Worm (Caenorhabditis elegans) whole organism, late embryonic: ENCODE results near the gene C45G9.8.

Experiments used
- C08G9.2 ChIP-seq: sonication (generic microtip); optimal IDR thresholded peaks from 2 replicates; lab custom pipeline; 2016; ENCODE audit warnings: mild to moderate bottlenecking, missing genetic modification characterization, moderate library complexity, missing compliant biosample characterization
- C38D4.7 ChIP-seq: fragments of 200-800 bp; sonication (Bioruptor generic); optimal IDR thresholded peaks from 2 replicates; lab custom pipeline; 2018; ENCODE audit warnings: mild to moderate bottlenecking, missing genetic modification characterization, moderate library complexity, missing compliant biosample characterization
- F13H6.1 ChIP-seq: sonication (generic microtip); optimal IDR thresholded peaks from 2 replicates; lab custom pipeline; 2016; ENCODE audit warnings: missing genetic modification characterization, missing compliant biosample characterization
- K02D7.2 ChIP-seq: sonication (generic microtip); optimal IDR thresholded peaks from 2 replicates; lab custom pipeline; 2017; ENCODE audit warnings: mild to moderate bottlenecking, missing genetic modification characterization, missing compliant biosample characterization
- K09A11.1 ChIP-seq: sonication (generic microtip); optimal IDR thresholded peaks from 2 replicates; lab custom pipeline; 2017; ENCODE audit warnings: antibody characterized with exemption, mild to moderate bottlenecking, missing genetic modification characterization, missing compliant biosample characterization; ENCODE audit not compliant: insufficient read depth
- T23F11.4 ChIP-seq: fragments of 200-800 bp; sonication (Bioruptor generic); optimal IDR thresholded peaks from 2 replicates; lab custom pipeline; 2018; ENCODE audit warnings: mild to moderate bottlenecking, missing genetic modification characterization, missing compliant biosample characterization
- Y22D7AL.16 ChIP-seq: sonication (generic microtip); optimal IDR thresholded peaks from 2 replicates; lab custom pipeline; 2016; ENCODE audit warnings: missing genetic modification characterization, missing compliant biosample characterization
- ahr-1 ChIP-seq: sonication (generic microtip); optimal IDR thresholded peaks from 2 replicates; lab custom pipeline; 2016; ENCODE audit warnings: missing genetic modification characterization, missing compliant biosample characterization
- ama-1 ChIP-seq: fragments of 150-350 bp; optimal IDR thresholded peaks from 2 replicates; lab custom pipeline; 2014
- ceh-14 ChIP-seq: sonication (generic microtip); optimal IDR thresholded peaks from 2 replicates; lab custom pipeline; 2016; ENCODE audit warnings: missing genotype, missing genetic modification characterization, missing compliant biosample characterization
- ceh-18 ChIP-seq: sonication (generic microtip); optimal IDR thresholded peaks from 2 replicates; lab custom pipeline; 2016; ENCODE audit warnings: missing genetic modification characterization, missing compliant biosample characterization
- ceh-19 ChIP-seq: fragments of 200-800 bp; sonication (Bioruptor generic); optimal IDR thresholded peaks from 2 replicates; lab custom pipeline; 2018; ENCODE audit warnings: mild to moderate bottlenecking, missing genetic modification characterization, missing compliant biosample characterization
- ceh-2 ChIP-seq: sonication (generic microtip); optimal IDR thresholded peaks from 2 replicates; lab custom pipeline; 2016; ENCODE audit warnings: missing genotype, missing genetic modification characterization, missing compliant biosample characterization
- ceh-24 ChIP-seq: sonication (generic microtip); optimal IDR thresholded peaks from 2 replicates; lab custom pipeline; 2016; ENCODE audit warnings: mild to moderate bottlenecking, missing genetic modification characterization, missing compliant biosample characterization
- ceh-30 ChIP-seq: fragments of 150-350 bp; optimal IDR thresholded peaks from 2 replicates; lab custom pipeline; 2014; ENCODE audit warnings: missing biosample characterization, missing genetic modification characterization
- ceh-31 ChIP-seq: sonication (generic microtip); optimal IDR thresholded peaks from 2 replicates; lab custom pipeline; 2016; ENCODE audit warnings: missing genetic modification characterization, missing compliant biosample characterization
- ceh-34 ChIP-seq: sonication (generic microtip); optimal IDR thresholded peaks from 2 replicates; lab custom pipeline; 2016; ENCODE audit warnings: mild to moderate bottlenecking, missing genetic modification characterization, missing compliant biosample characterization
- ceh-45 ChIP-seq: fragments of 200-800 bp; sonication (Bioruptor generic); IDR thresholded peaks from 2 replicates; pipeline ENCODE4 v1.3.6; 2022; ENCODE audit warnings: missing genetic modification reagents, missing genetic modification characterization, missing compliant biosample characterization
- ceh-9 ChIP-seq: sonication (generic microtip); optimal IDR thresholded peaks from 2 replicates; lab custom pipeline; 2016; ENCODE audit warnings: mild to moderate bottlenecking, missing genetic modification characterization, inconsistent platforms, missing compliant biosample characterization
- dmd-4 ChIP-seq: sonication (generic microtip); optimal IDR thresholded peaks from 2 replicates; lab custom pipeline; 2016; ENCODE audit warnings: borderline replicate concordance, missing genetic modification characterization, missing compliant biosample characterization
- dve-1 ChIP-seq: sonication (generic microtip); optimal IDR thresholded peaks from 2 replicates; lab custom pipeline; 2017; ENCODE audit warnings: antibody characterized with exemption, mild to moderate bottlenecking, missing genetic modification characterization, missing compliant biosample characterization
- elt-2 ChIP-seq: sonication (generic microtip); optimal IDR thresholded peaks from 2 replicates; lab custom pipeline; 2016; ENCODE audit warnings: missing genetic modification reagents, missing genetic modification characterization, missing compliant biosample characterization
- elt-4 ChIP-seq: sonication (generic microtip); optimal IDR thresholded peaks from 2 replicates; lab custom pipeline; 2016; ENCODE audit warnings: missing genetic modification characterization, missing compliant biosample characterization
- ets-4 ChIP-seq: sonication (generic microtip); optimal IDR thresholded peaks from 2 replicates; lab custom pipeline; 2016; ENCODE audit warnings: missing genetic modification characterization, missing compliant biosample characterization
- fax-1 ChIP-seq: sonication (generic microtip); optimal IDR thresholded peaks from 2 replicates; lab custom pipeline; 2016; ENCODE audit warnings: missing genotype, missing genetic modification characterization, missing compliant biosample characterization
- fkh-10 ChIP-seq: fragments of 150-350 bp; optimal IDR thresholded peaks from 2 replicates; lab custom pipeline; 2014; ENCODE audit warnings: missing biosample characterization, missing genetic modification reagents, missing genetic modification characterization
- hlh-13 ChIP-seq: fragments of 200-800 bp; sonication (Bioruptor generic); optimal IDR thresholded peaks from 2 replicates; lab custom pipeline; 2018; ENCODE audit warnings: mild to moderate bottlenecking, missing genetic modification characterization, missing compliant biosample characterization
- hlh-15 ChIP-seq: sonication (generic microtip); optimal IDR thresholded peaks from 2 replicates; lab custom pipeline; 2016; ENCODE audit warnings: missing genetic modification characterization, missing compliant biosample characterization
- hlh-6 ChIP-seq: sonication (generic microtip); optimal IDR thresholded peaks from 2 replicates; lab custom pipeline; 2016; ENCODE audit warnings: missing genotype, missing genetic modification characterization, missing compliant biosample characterization
- hlh-8 ChIP-seq: sonication (generic microtip); optimal IDR thresholded peaks from 2 replicates; lab custom pipeline; 2016; ENCODE audit warnings: missing genotype, missing genetic modification characterization, missing compliant biosample characterization
- lim-6 ChIP-seq: sonication (generic microtip); optimal IDR thresholded peaks from 2 replicates; lab custom pipeline; 2016; ENCODE audit warnings: missing genetic modification characterization, missing compliant biosample characterization
- lin-11 ChIP-seq: fragments of 200-800 bp; sonication (Bioruptor generic); optimal IDR thresholded peaks from 2 replicates; lab custom pipeline; 2018; ENCODE audit warnings: mild to moderate bottlenecking, missing genetic modification characterization, missing compliant biosample characterization
- madf-2 ChIP-seq: sonication (generic microtip); optimal IDR thresholded peaks from 2 replicates; lab custom pipeline; 2017; ENCODE audit warnings: missing genetic modification characterization, missing compliant biosample characterization
- mec-3 ChIP-seq: sonication (generic microtip); optimal IDR thresholded peaks from 2 replicates; lab custom pipeline; 2016; ENCODE audit warnings: borderline replicate concordance, missing genetic modification characterization, missing compliant biosample characterization
- nfya-1 ChIP-seq: sonication (generic microtip); optimal IDR thresholded peaks from 2 replicates; lab custom pipeline; 2017; ENCODE audit warnings: missing genetic modification characterization, mild to moderate bottlenecking, missing compliant biosample characterization, antibody characterized with exemption, moderate library complexity
- nhr-232 ChIP-seq: sonication (generic microtip); optimal IDR thresholded peaks from 2 replicates; lab custom pipeline; 2016; ENCODE audit warnings: missing genetic modification characterization, missing compliant biosample characterization
- odd-2 ChIP-seq: sonication (generic microtip); optimal IDR thresholded peaks from 2 replicates; lab custom pipeline; 2017; ENCODE audit warnings: antibody characterized with exemption, mild to moderate bottlenecking, missing genetic modification characterization, missing compliant biosample characterization
- pag-3 ChIP-seq: sonication (generic microtip); optimal IDR thresholded peaks from 2 replicates; lab custom pipeline; 2016; ENCODE audit warnings: missing compliant biosample characterization, missing genetic modification characterization, borderline replicate concordance
- pat-9 ChIP-seq: fragments of 200-800 bp; sonication (Bioruptor generic); optimal IDR thresholded peaks from 2 replicates; lab custom pipeline; 2018; ENCODE audit warnings: mild to moderate bottlenecking, missing genetic modification characterization, moderate library complexity, missing compliant biosample characterization
- pha-2 ChIP-seq: sonication (generic microtip); optimal IDR thresholded peaks from 2 replicates; lab custom pipeline; 2017; ENCODE audit warnings: mild to moderate bottlenecking, missing genetic modification characterization, missing compliant biosample characterization
- pqm-1 ChIP-seq: sonication (generic microtip); optimal IDR thresholded peaks from 2 replicates; lab custom pipeline; 2016; ENCODE audit warnings: missing genetic modification characterization, missing compliant biosample characterization
- pros-1 ChIP-seq: fragments of 150-350 bp; optimal IDR thresholded peaks from 2 replicates; lab custom pipeline; 2014; ENCODE audit warnings: missing biosample characterization, missing genetic modification reagents, missing genetic modification characterization
- sox-2 ChIP-seq: fragments of 200-800 bp; sonication (Bioruptor generic); IDR thresholded peaks from 2 replicates; pipeline ENCODE4 v1.3.6; 2022; ENCODE audit warnings: missing genetic modification reagents, missing genetic modification characterization, missing compliant biosample characterization
- sox-4 ChIP-seq: sonication (generic microtip); optimal IDR thresholded peaks from 2 replicates; lab custom pipeline; 2017; ENCODE audit warnings: mild to moderate bottlenecking, missing genetic modification characterization, inconsistent platforms, missing compliant biosample characterization
- syd-9 ChIP-seq: sonication (generic microtip); optimal IDR thresholded peaks from 2 replicates; lab custom pipeline; 2016; ENCODE audit warnings: mild to moderate bottlenecking, missing genetic modification characterization, moderate library complexity, missing compliant biosample characterization
- tbx-2 ChIP-seq: sonication (generic microtip); optimal IDR thresholded peaks from 2 replicates; lab custom pipeline; 2016; ENCODE audit warnings: missing genetic modification characterization, missing compliant biosample characterization
- tbx-7 ChIP-seq: sonication (generic microtip); optimal IDR thresholded peaks from 2 replicates; lab custom pipeline; 2016; ENCODE audit warnings: missing genotype, missing genetic modification characterization, missing compliant biosample characterization
- ttx-3 ChIP-seq: sonication (generic microtip); optimal IDR thresholded peaks from 2 replicates; lab custom pipeline; 2016; ENCODE audit warnings: missing genetic modification reagents, missing genetic modification characterization, missing compliant biosample characterization
- unc-3 ChIP-seq, 2 experiments: fragments of 200-800 bp in 1 of 2; sonication (Bioruptor generic) in 1 of 2; sonication (generic microtip) in 1 of 2; conservative IDR thresholded peaks in 1 of 2; optimal IDR thresholded peaks in 1 of 2; 2 replicates each; pipeline versions ENCODE4 v1.3.6 to Lab custom; 2016 to 2022; ENCODE audit warnings: missing compliant biosample characterization in 2 of 2, missing genetic modification characterization in 2 of 2, missing genetic modification reagents in 1 of 2
- unc-55 ChIP-seq: sonication (generic microtip); optimal IDR thresholded peaks from 2 replicates; lab custom pipeline; 2017; ENCODE audit warnings: missing biosample characterization, missing genetic modification reagents, missing genetic modification characterization
- zip-5 ChIP-seq: sonication (generic microtip); optimal IDR thresholded peaks from 2 replicates; lab custom pipeline; 2016; ENCODE audit warnings: missing genetic modification characterization, missing compliant biosample characterization
- ztf-16 ChIP-seq: sonication (generic microtip); optimal IDR thresholded peaks from 2 replicates; lab custom pipeline; 2017; ENCODE audit warnings: missing genetic modification characterization, missing compliant biosample characterization

The C45G9.8 gene

ce11 chrIII:5013915-5014346 is 39.5 kb downstream of the C45G9.8 start:
- TF ChIP-seq pros-1 (tag; lab: Kevin White, UChicago), result peak; percentile 84
- TF ChIP-seq zip-5 (tag; lab: Kevin White, UChicago), result no peak
- peak; percentile 29 for TF ChIP-seq odd-2 (tag; lab: Kevin White, UChicago)
- TF ChIP-seq mec-3 (tag; lab: Kevin White, UChicago), result peak; percentile 38
- no peak for TF ChIP-seq unc-3 (GFP tag; conservative IDR thresholded peaks at IDR 0.05; lab: Robert Waterston, UW)
- no peak for TF ChIP-seq unc-3 (tag; optimal IDR thresholded peaks at IDR 0.05; lab: Kevin White, UChicago)
- peak; percentile 70 for TF ChIP-seq ceh-2 (tag; lab: Kevin White, UChicago)
- TF ChIP-seq tbx-2, result peak; percentile 97
- TF ChIP-seq ceh-14, result peak; percentile 87
- peak; percentile 20 for TF ChIP-seq elt-2
- TF ChIP-seq lin-11 (tag; lab: Kevin White, UChicago), result no peak
- TF ChIP-seq elt-4 (tag; lab: Kevin White, UChicago), result no peak
- TF ChIP-seq hlh-8, result peak; percentile 65
- peak; percentile 53; the same call in 1 of the 2 replicates for TF ChIP-seq sox-2 (GFP tag; lab: Robert Waterston, UW)
- peak; percentile 58 for TF ChIP-seq lim-6 (tag; lab: Kevin White, UChicago)
- no peak for TF ChIP-seq ceh-45 (GFP tag; lab: Robert Waterston, UW)
- TF ChIP-seq ets-4 (tag; lab: Kevin White, UChicago), result peak; percentile 84
- peak; percentile 98 for TF ChIP-seq ceh-31 (tag; lab: Kevin White, UChicago)
- TF ChIP-seq syd-9 (tag; lab: Kevin White, UChicago), result peak; percentile 83
- TF ChIP-seq hlh-15 (tag; lab: Kevin White, UChicago), result no peak
- peak; percentile 56 for TF ChIP-seq madf-2 (tag; lab: Kevin White, UChicago)
- TF ChIP-seq C08G9.2 (tag; lab: Kevin White, UChicago), result peak; percentile 48
- TF ChIP-seq T23F11.4 (GFP tag; lab: Kevin White, UChicago), result peak; percentile 51
- TF ChIP-seq ceh-18, result peak; percentile 96
- TF ChIP-seq sox-4 (tag; lab: Kevin White, UChicago), result peak; percentile 32
- TF ChIP-seq K02D7.2, result no peak
- TF ChIP-seq tbx-7 (tag; lab: Kevin White, UChicago), result no peak
- no peak for TF ChIP-seq ama-1
- TF ChIP-seq ttx-3 (tag; lab: Kevin White, UChicago), result no peak
- peak; percentile 54 for TF ChIP-seq hlh-6
- peak; percentile 42 for TF ChIP-seq nhr-232
- peak; percentile 70 for TF ChIP-seq pha-2 (tag; lab: Kevin White, UChicago)
- TF ChIP-seq hlh-13 (GFP tag; lab: Kevin White, UChicago), result no peak
- TF ChIP-seq fkh-10 (GFP tag; lab: Kevin White, UChicago), result peak; percentile 35
- peak; percentile 86 for TF ChIP-seq F13H6.1 (tag; lab: Kevin White, UChicago)
- TF ChIP-seq ceh-30 (tag; lab: Kevin White, UChicago), result no peak
- peak; percentile 74 for TF ChIP-seq ceh-19 (GFP tag; lab: Kevin White, UChicago)
- peak; percentile 28 for TF ChIP-seq K09A11.1 (tag; lab: Kevin White, UChicago)
- TF ChIP-seq pag-3, result peak; percentile 51
- TF ChIP-seq ahr-1 (tag; lab: Kevin White, UChicago), result no peak
- no peak for TF ChIP-seq ceh-9 (tag; lab: Kevin White, UChicago)
- peak; percentile 96 for TF ChIP-seq nfya-1 (tag; lab: Kevin White, UChicago)
- TF ChIP-seq unc-55 (GFP tag; lab: Kevin White, UChicago), result peak; percentile 96
- no peak for TF ChIP-seq Y22D7AL.16 (tag; lab: Kevin White, UChicago)
- no peak for TF ChIP-seq ceh-24 (tag; lab: Kevin White, UChicago)
- TF ChIP-seq dve-1, result peak; percentile 38
- TF ChIP-seq fax-1, result peak; percentile 39
- no peak for TF ChIP-seq C38D4.7 (GFP tag; lab: Kevin White, UChicago)
- TF ChIP-seq pqm-1 (tag; lab: Kevin White, UChicago), result peak; percentile 23
- no peak for TF ChIP-seq pat-9 (tag; lab: Kevin White, UChicago)
- peak; percentile 22 for TF ChIP-seq dmd-4 (tag; lab: Kevin White, UChicago)
- TF ChIP-seq ceh-34 (tag; lab: Kevin White, UChicago), result peak; percentile 91
- TF ChIP-seq ztf-16, result no peak
